Worm (Caenorhabditis elegans) whole organism, mixed stage, embryonic: ENCODE data around the gene aqp-6.

Experiments used
- blmp-1 ChIP-seq: fragments of 150-350 bp; optimal IDR thresholded peaks from 2 replicates; lab custom pipeline; 2014; ENCODE audit warnings: missing biosample characterization, missing genetic modification characterization
- cnd-1 ChIP-seq: fragments of 200-800 bp; sonication (Bioruptor generic); optimal IDR thresholded peaks from 2 replicates; lab custom pipeline; 2018; ENCODE audit warnings: mild to moderate bottlenecking, missing genetic modification characterization, missing compliant biosample characterization
- elt-3 ChIP-seq: fragments of 150-350 bp; optimal IDR thresholded peaks from 2 replicates; lab custom pipeline; 2014; ENCODE audit warnings: missing biosample characterization, missing genetic modification characterization
- lin-32 ChIP-seq: fragments of 200-800 bp; sonication (Bioruptor generic); optimal IDR thresholded peaks from 2 replicates; lab custom pipeline; 2018; ENCODE audit warnings: mild to moderate bottlenecking, missing genetic modification characterization, missing compliant biosample characterization
- lsy-2 ChIP-seq: fragments of 150-350 bp; optimal IDR thresholded peaks from 2 replicates; lab custom pipeline; 2014; ENCODE audit warnings: missing biosample characterization, missing genetic modification characterization
- mab-5 ChIP-seq: fragments of 150-350 bp; optimal IDR thresholded peaks from 2 replicates; lab custom pipeline; 2014; ENCODE audit warnings: missing biosample characterization, missing genetic modification characterization
- mep-1 ChIP-seq: fragments of 150-350 bp; optimal IDR thresholded peaks from 2 replicates; lab custom pipeline; 2017; ENCODE audit warnings: missing biosample characterization, missing genetic modification reagents, missing genetic modification characterization, inconsistent platforms
- nhr-12 ChIP-seq: fragments of 150-350 bp; optimal IDR thresholded peaks from 2 replicates; lab custom pipeline; 2014; ENCODE audit warnings: missing biosample characterization, missing genetic modification characterization
- nhr-237 ChIP-seq: fragments of 150-350 bp; optimal IDR thresholded peaks from 2 replicates; lab custom pipeline; 2014; ENCODE audit warnings: missing biosample characterization, missing genetic modification characterization
- nhr-76 ChIP-seq: sonication (generic microtip); optimal IDR thresholded peaks from 2 replicates; lab custom pipeline; 2017; ENCODE audit warnings: missing biosample characterization, missing genetic modification characterization
- pha-4 ChIP-seq: fragments of 150-350 bp; optimal IDR thresholded peaks from 2 replicates; lab custom pipeline; 2018; ENCODE audit warnings: missing biosample characterization, missing genetic modification reagents, missing genetic modification characterization
- snpc-4 ChIP-seq: fragments of 150-350 bp; optimal IDR thresholded peaks from 2 replicates; lab custom pipeline; 2014; ENCODE audit warnings: missing biosample characterization, missing genetic modification characterization
- sptf-1 ChIP-seq: sonication (generic microtip); optimal IDR thresholded peaks from 2 replicates; lab custom pipeline; 2017; ENCODE audit warnings: mild to moderate bottlenecking, missing genetic modification characterization, moderate library complexity, missing compliant biosample characterization
- tbx-8 ChIP-seq: fragments of 200-800 bp; sonication (Bioruptor generic); optimal IDR thresholded peaks from 2 replicates; lab custom pipeline; 2018; ENCODE audit warnings: mild to moderate bottlenecking, missing genetic modification characterization, moderate library complexity, missing compliant biosample characterization
- unc-39 ChIP-seq: fragments of 150-350 bp; optimal IDR thresholded peaks from 2 replicates; lab custom pipeline; 2014; ENCODE audit warnings: missing biosample characterization, missing genetic modification characterization
- zip-8 ChIP-seq: fragments of 150-350 bp; optimal IDR thresholded peaks from 2 replicates; lab custom pipeline; 2014; ENCODE audit warnings: missing biosample characterization, missing genetic modification characterization
- ztf-11 ChIP-seq: fragments of 150-350 bp; optimal IDR thresholded peaks from 2 replicates; lab custom pipeline; 2014; ENCODE audit warnings: missing biosample characterization, missing genetic modification characterization

aqp-6 gene

DNA sequence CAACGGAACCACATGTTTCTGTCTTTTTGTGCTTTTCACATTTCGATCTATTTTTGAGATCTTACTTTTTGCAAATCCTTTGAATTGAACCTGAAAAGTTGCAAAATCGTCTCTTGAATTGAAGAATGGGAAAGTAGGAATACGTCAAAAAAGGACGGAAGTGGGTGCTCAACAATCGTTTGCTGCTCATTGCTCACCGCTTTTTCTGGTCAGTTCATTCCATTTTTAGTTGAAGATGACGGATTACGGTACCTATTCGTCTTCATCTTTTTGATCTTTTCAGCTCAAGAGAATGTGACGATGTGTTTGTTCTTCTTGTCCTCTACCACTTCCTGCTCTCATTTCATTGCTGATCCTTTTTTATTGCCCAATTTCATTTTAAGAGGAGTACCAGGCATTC lies 46.9 kb downstream of the aqp-6 start, which contains the start of gene C05A2.4:
Gene C05A2.4, plus strand, starts transcription at position 301 of the 400 bp plus-strand sequence.
- TF ChIP-seq ztf-11 (tag; lab: Kevin White, UChicago), result no peak
- TF ChIP-seq elt-3, result no peak
- no peak for TF ChIP-seq snpc-4 (tag; lab: Kevin White, UChicago)
- TF ChIP-seq mep-1 (tag; lab: Kevin White, UChicago), result no peak
- TF ChIP-seq nhr-12 (tag; lab: Kevin White, UChicago), result no peak
- no peak for TF ChIP-seq lsy-2 (tag; lab: Kevin White, UChicago)
- no peak for TF ChIP-seq tbx-8 (GFP tag; lab: Kevin White, UChicago)
- no peak for TF ChIP-seq blmp-1
- no peak for TF ChIP-seq nhr-76 (tag; lab: Kevin White, UChicago)
- TF ChIP-seq mab-5 (tag; lab: Kevin White, UChicago), result no peak
- no peak for TF ChIP-seq cnd-1 (tag; lab: Kevin White, UChicago)

DNA sequence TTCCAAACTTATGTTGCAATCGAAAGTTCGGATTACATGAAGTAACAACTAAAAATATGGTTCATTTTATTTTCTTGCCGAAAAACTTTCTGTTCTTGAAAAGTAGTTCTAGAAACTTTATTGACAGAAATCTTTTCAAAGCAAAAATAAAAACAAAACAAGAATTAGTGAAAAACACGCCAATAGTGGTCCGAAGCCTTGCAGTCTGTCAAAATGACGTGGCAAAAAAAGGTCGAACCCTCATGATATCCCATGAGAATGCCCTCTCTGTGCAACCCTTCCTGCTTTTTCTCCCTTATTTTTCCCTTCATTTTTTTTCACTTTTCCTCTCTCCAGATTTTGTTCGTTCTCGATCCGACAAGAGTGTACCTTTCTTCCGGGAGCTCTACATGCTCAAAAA lies 50.9 kb downstream of the aqp-6 start:
- TF ChIP-seq mab-5 (tag; lab: Kevin White, UChicago), result no peak
- TF ChIP-seq elt-3, result no peak
- TF ChIP-seq mep-1 (tag; lab: Kevin White, UChicago), result no peak
- no peak for TF ChIP-seq zip-8
- TF ChIP-seq lin-32, result no peak
- no peak for TF ChIP-seq nhr-237 (tag; lab: Kevin White, UChicago)
- no peak for TF ChIP-seq pha-4 (tag; lab: Kevin White, UChicago)
- no peak for TF ChIP-seq sptf-1 (tag; lab: Kevin White, UChicago)
- TF ChIP-seq unc-39, result no peak
- TF ChIP-seq, all 35 proteins: peak for 0
